Fruit fly (Drosophila melanogaster) whole organism, adult: ENCODE data around the gene Wdr92.

Experiments
- CG14711 ChIP-seq: fragments of 200-800 bp; sonication (Bioruptor generic); optimal IDR thresholded peaks from 2 replicates; lab custom pipeline; 2018; ENCODE audit warnings: missing biosample characterization, mild to moderate bottlenecking, missing genetic modification characterization, moderate library complexity
- CG1620 ChIP-seq: fragments of 200-800 bp; sonication (Bioruptor generic); optimal IDR thresholded peaks from 2 replicates; lab custom pipeline; 2016; ENCODE audit warnings: missing biosample characterization, missing genetic modification characterization
- CG33017 ChIP-seq: fragments of 200-800 bp; sonication (Bioruptor generic); optimal IDR thresholded peaks from 2 replicates; lab custom pipeline; 2018; ENCODE audit warnings: missing biosample characterization, mild to moderate bottlenecking, missing genetic modification characterization, moderate library complexity
- CG5204 ChIP-seq: fragments of 200-800 bp; sonication (Bioruptor generic); optimal IDR thresholded peaks from 2 replicates; lab custom pipeline; 2016; ENCODE audit warnings: missing biosample characterization, missing genetic modification characterization
- CG7045 ChIP-seq: fragments of 200-800 bp; sonication (Bioruptor generic); optimal IDR thresholded peaks from 2 replicates; lab custom pipeline; 2017; ENCODE audit warnings: missing biosample characterization, mild to moderate bottlenecking, missing genetic modification characterization
- CG7101 ChIP-seq: fragments of 200-800 bp; sonication (Bioruptor generic); optimal IDR thresholded peaks from 2 replicates; lab custom pipeline; 2018; ENCODE audit warnings: missing biosample characterization, mild to moderate bottlenecking, missing genetic modification characterization, moderate library complexity
- Clk ChIP-seq: fragments of 200-800 bp; sonication (Bioruptor generic); optimal IDR thresholded peaks from 2 replicates; lab custom pipeline; 2017; ENCODE audit warnings: missing biosample characterization, missing genetic modification characterization
- Crg-1 ChIP-seq: fragments of 200-800 bp; sonication (Bioruptor generic); optimal IDR thresholded peaks from 2 replicates; lab custom pipeline; 2016; ENCODE audit warnings: missing biosample characterization, missing genetic modification characterization
- Hr96 ChIP-seq: fragments of 200-800 bp; sonication (Bioruptor generic); optimal IDR thresholded peaks from 2 replicates; lab custom pipeline; 2016; ENCODE audit warnings: missing biosample characterization, missing genetic modification characterization
- Mnt ChIP-seq: fragments of 200-800 bp; sonication (Bioruptor generic); optimal IDR thresholded peaks from 2 replicates; lab custom pipeline; 2016; ENCODE audit warnings: missing biosample characterization, mild to moderate bottlenecking, missing genetic modification characterization
- bab1 ChIP-seq: fragments of 200-800 bp; sonication (Bioruptor generic); optimal IDR thresholded peaks from 3 replicates; lab custom pipeline; 2019; ENCODE audit warnings: missing biosample characterization, mild to moderate bottlenecking, missing genetic modification characterization, moderate library complexity
- kay ChIP-seq: fragments of 200-800 bp; sonication (Bioruptor generic); peaks from one replicate; lab custom pipeline; 2016; ENCODE audit warnings: missing biosample characterization, missing genetic modification characterization, borderline replicate concordance
- pad ChIP-seq: fragments of 200-800 bp; sonication (Bioruptor generic); optimal IDR thresholded peaks from 3 replicates; lab custom pipeline; 2017; ENCODE audit warnings: missing biosample characterization, missing genetic modification characterization, mild to moderate bottlenecking, moderate library complexity, missing genetic modification reagents
- toe ChIP-seq: fragments of 200-800 bp; sonication (Bioruptor generic); optimal IDR thresholded peaks from 2 replicates; lab custom pipeline; 2016; ENCODE audit warnings: missing biosample characterization, missing genetic modification characterization

DNA sequence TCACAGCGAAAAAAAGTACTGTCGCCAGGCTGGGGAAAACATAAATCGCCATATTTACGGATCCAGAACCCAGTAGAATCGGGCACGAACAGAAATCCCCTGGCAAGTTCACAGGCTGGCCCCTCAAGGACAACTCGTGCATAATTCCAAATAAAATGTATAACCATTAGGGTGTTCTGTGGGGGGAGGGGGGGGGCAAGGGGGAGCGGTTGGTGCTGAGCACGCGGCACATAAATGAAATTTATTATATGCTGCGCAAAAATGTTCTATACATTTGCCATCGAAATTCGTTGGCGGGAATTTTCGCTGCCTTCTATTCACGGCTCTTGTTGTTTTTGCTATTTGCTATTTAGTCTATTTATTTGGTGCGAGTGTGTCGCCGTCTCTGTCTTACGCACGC lies 40.3 kb downstream of the Wdr92 start:
- TF ChIP-seq CG7045 (GFP tag; lab: Kevin White, UChicago) (no peak), Mnt (GFP tag; lab: Kevin White, UChicago) (no peak), Crg-1 (no peak), kay (GFP tag; lab: Kevin White, UChicago) (no peak), CG1620 (GFP tag; lab: Kevin White, UChicago) (no peak), CG5204 (GFP tag; lab: Kevin White, UChicago) (no peak), Hr96 (GFP tag; lab: Kevin White, UChicago) (no peak), pad (GFP tag; lab: Kevin White, UChicago) (no peak), CG7101 (tag; lab: Kevin White, UChicago) (no peak), Clk (GFP tag; lab: Kevin White, UChicago) (no peak), toe (GFP tag; lab: Kevin White, UChicago) (no peak), CG33017 (tag; lab: Kevin White, UChicago) (no peak), bab1 (GFP tag; lab: Kevin White, UChicago) (no peak), CG14711 (tag; lab: Kevin White, UChicago) (no peak)
